Worm (Caenorhabditis elegans) whole organism, L1 larva: ENCODE results near the gene Y71H10B.1.

Experiments
- C04F5.9 ChIP-seq: sonication (generic microtip); optimal IDR thresholded peaks from 2 replicates; lab custom pipeline; 2016; ENCODE audit warnings: missing genetic modification characterization, missing compliant biosample characterization
- C16A3.4 ChIP-seq: fragments of 150-350 bp; optimal IDR thresholded peaks from 2 replicates; lab custom pipeline; 2014; ENCODE audit warnings: missing biosample characterization, missing genetic modification characterization
- F16B12.6 ChIP-seq: fragments of 150-350 bp; optimal IDR thresholded peaks from 2 replicates; lab custom pipeline; 2014; ENCODE audit warnings: missing biosample characterization, missing genetic modification characterization
- aha-1 ChIP-seq: fragments of 150-350 bp; optimal IDR thresholded peaks from 2 replicates; lab custom pipeline; 2014; ENCODE audit warnings: missing biosample characterization, missing genetic modification characterization
- aly-2 ChIP-seq: fragments of 150-350 bp; optimal IDR thresholded peaks from 2 replicates; lab custom pipeline; 2014; ENCODE audit warnings: missing biosample characterization, missing genetic modification characterization
- ama-1 ChIP-seq: fragments of 150-350 bp; optimal IDR thresholded peaks from 2 replicates; lab custom pipeline; 2014
- blmp-1 ChIP-seq: fragments of 150-350 bp; optimal IDR thresholded peaks from 2 replicates; lab custom pipeline; 2014; ENCODE audit warnings: missing biosample characterization, missing genetic modification characterization
- ceh-8 ChIP-seq: fragments of 200-800 bp; sonication (Bioruptor generic); optimal IDR thresholded peaks from 2 replicates; lab custom pipeline; 2018; ENCODE audit warnings: mild to moderate bottlenecking, missing genetic modification characterization, moderate library complexity, missing compliant biosample characterization
- ceh-82 ChIP-seq, 3 experiments: fragments of 150-350 bp in 1 of 3; sonication (generic microtip) in 2 of 3; optimal IDR thresholded peaks; 2 replicates each; lab custom pipeline; 2014 to 2017; ENCODE audit warnings: missing biosample characterization in 3 of 3, missing genetic modification characterization in 3 of 3
- ceh-88 ChIP-seq: fragments of 200-800 bp; sonication (Bioruptor generic); IDR thresholded peaks from 2 replicates; pipeline ENCODE4 v1.3.6; 2022; ENCODE audit warnings: missing genetic modification characterization, missing compliant biosample characterization
- dpl-1 ChIP-seq, 3 experiments: fragments of 150-350 bp in 2 of 3; sonication (generic microtip) in 1 of 3; optimal IDR thresholded peaks; 2 replicates each; lab custom pipeline; 2014 to 2017; ENCODE audit warnings: missing biosample characterization in 3 of 3, missing genetic modification characterization in 3 of 3, missing genetic modification reagents in 3 of 3
- dsc-1 ChIP-seq: sonication (generic microtip); optimal IDR thresholded peaks from 2 replicates; lab custom pipeline; 2016; ENCODE audit warnings: mild to moderate bottlenecking, missing genetic modification characterization, missing compliant biosample characterization
- efl-1 ChIP-seq, 4 experiments: fragments of 150-350 bp; optimal IDR thresholded peaks in 3 of 4; peaks in 1 of 4; 1 replicate in 1 of 4; 2 replicates in 3 of 4; lab custom pipeline; 2014; ENCODE audit warnings: missing biosample characterization in 2 of 4, missing genetic modification characterization in 2 of 4, missing genetic modification reagents in 2 of 4
- elt-2 ChIP-seq: sonication (generic microtip); optimal IDR thresholded peaks from 2 replicates; lab custom pipeline; 2016; ENCODE audit warnings: missing genetic modification characterization, mild to moderate bottlenecking, inconsistent platforms, missing compliant biosample characterization, missing genetic modification reagents
- elt-3 ChIP-seq, 6 experiments: fragments of 150-350 bp in 1 of 6; sonication (generic microtip); optimal IDR thresholded peaks; 2 replicates each; lab custom pipeline; 2017 to 2018; ENCODE audit warnings: missing biosample characterization in 6 of 6, missing genetic modification characterization in 6 of 6, inconsistent platforms in 1 of 6
- ets-5 ChIP-seq: fragments of 200-800 bp; sonication (Bioruptor generic); IDR thresholded peaks from 2 replicates; pipeline ENCODE4 v1.3.6; 2022; ENCODE audit warnings: missing genetic modification characterization, missing compliant biosample characterization
- fkh-10 ChIP-seq: sonication (generic microtip); optimal IDR thresholded peaks from 2 replicates; lab custom pipeline; 2017; ENCODE audit warnings: missing biosample characterization, missing genetic modification reagents, missing genetic modification characterization
- fkh-4 ChIP-seq: sonication (generic microtip); optimal IDR thresholded peaks from 2 replicates; lab custom pipeline; 2016; ENCODE audit warnings: missing compliant biosample characterization, missing genetic modification characterization, borderline replicate concordance
- hpl-2 ChIP-seq: fragments of 150-350 bp; optimal IDR thresholded peaks from 2 replicates; lab custom pipeline; 2014; ENCODE audit warnings: missing biosample characterization, missing genetic modification reagents, missing genetic modification characterization
- irx-1 ChIP-seq: sonication (generic microtip); optimal IDR thresholded peaks from 2 replicates; lab custom pipeline; 2016; ENCODE audit warnings: missing genetic modification characterization, missing compliant biosample characterization
- isw-1 ChIP-seq: fragments of 200-800 bp; sonication (Bioruptor generic); IDR thresholded peaks from 2 replicates; pipeline ENCODE4 v1.3.6; 2022; ENCODE audit warnings: missing genetic modification characterization, missing compliant biosample characterization
- jun-1 ChIP-seq: fragments of 150-350 bp; optimal IDR thresholded peaks from 2 replicates; lab custom pipeline; 2014; ENCODE audit warnings: missing biosample characterization, missing genetic modification reagents, missing genetic modification characterization
- lin-13 ChIP-seq: fragments of 150-350 bp; optimal IDR thresholded peaks from 2 replicates; lab custom pipeline; 2014; ENCODE audit warnings: missing biosample characterization, missing genetic modification reagents, missing genetic modification characterization
- lin-15B ChIP-seq: fragments of 150-350 bp; sonication (generic microtip); optimal IDR thresholded peaks from 3 replicates; lab custom pipeline; 2014; ENCODE audit warnings: missing biosample characterization, missing genetic modification characterization
- lin-35 ChIP-seq, 2 experiments: fragments of 150-350 bp; optimal IDR thresholded peaks; 2 replicates each; lab custom pipeline; 2014; ENCODE audit warnings: missing biosample characterization in 2 of 2, missing genetic modification characterization in 2 of 2, missing genetic modification reagents in 2 of 2
- lin-39 ChIP-seq: fragments of 150-350 bp; optimal IDR thresholded peaks from 2 replicates; lab custom pipeline; 2014; ENCODE audit warnings: missing biosample characterization, missing genetic modification reagents, missing genetic modification characterization
- lir-3 ChIP-seq: sonication (generic microtip); optimal IDR thresholded peaks from 2 replicates; lab custom pipeline; 2016; ENCODE audit warnings: mild to moderate bottlenecking, missing genetic modification characterization, moderate library complexity, missing compliant biosample characterization; ENCODE audit not compliant: poor library complexity
- mab-9 ChIP-seq: fragments of 200-800 bp; sonication (Bioruptor generic); IDR thresholded peaks from 2 replicates; pipeline ENCODE4 v1.3.6; 2022; ENCODE audit warnings: missing genetic modification reagents, missing genetic modification characterization, missing compliant biosample characterization
- mdl-1 ChIP-seq, 2 experiments: fragments of 150-350 bp; optimal IDR thresholded peaks; 2 replicates each; lab custom pipeline; 2014 to 2017; ENCODE audit warnings: missing biosample characterization in 2 of 2, missing genetic modification characterization in 2 of 2, inconsistent platforms in 1 of 2
- mep-1 ChIP-seq: fragments of 150-350 bp; optimal IDR thresholded peaks from 2 replicates; lab custom pipeline; 2014; ENCODE audit warnings: missing biosample characterization, missing genetic modification characterization
- nhr-12 ChIP-seq: sonication (generic microtip); optimal IDR thresholded peaks from 2 replicates; lab custom pipeline; 2017; ENCODE audit warnings: missing biosample characterization, missing genetic modification characterization
- nhr-237 ChIP-seq: fragments of 150-350 bp; optimal IDR thresholded peaks from 2 replicates; lab custom pipeline; 2014; ENCODE audit warnings: missing biosample characterization, missing genetic modification characterization
- nhr-47 ChIP-seq: sonication (generic microtip); optimal IDR thresholded peaks from 2 replicates; lab custom pipeline; 2016; ENCODE audit warnings: mild to moderate bottlenecking, missing genetic modification characterization, moderate library complexity, missing compliant biosample characterization
- nhr-71 ChIP-seq: sonication (generic microtip); optimal IDR thresholded peaks from 2 replicates; lab custom pipeline; 2016; ENCODE audit warnings: mild to moderate bottlenecking, missing genetic modification characterization, moderate library complexity, missing compliant biosample characterization
- nhr-76 ChIP-seq: sonication (generic microtip); optimal IDR thresholded peaks from 2 replicates; lab custom pipeline; 2017; ENCODE audit warnings: missing biosample characterization, missing genetic modification characterization
- nhr-77 ChIP-seq: fragments of 150-350 bp; optimal IDR thresholded peaks from 2 replicates; lab custom pipeline; 2014; ENCODE audit warnings: missing biosample characterization, missing genetic modification characterization
- nhr-84 ChIP-seq: sonication (generic microtip); optimal IDR thresholded peaks from 2 replicates; lab custom pipeline; 2017; ENCODE audit warnings: missing biosample characterization, missing genetic modification characterization
- nhr-85 ChIP-seq: sonication (generic microtip); peaks from one replicate; lab custom pipeline; 2016; ENCODE audit warnings: missing genetic modification characterization, inconsistent platforms, missing compliant biosample characterization
- nhr-90 ChIP-seq: sonication (generic microtip); optimal IDR thresholded peaks from 2 replicates; lab custom pipeline; 2016; ENCODE audit warnings: mild to moderate bottlenecking, missing genetic modification characterization, missing compliant biosample characterization; ENCODE audit not compliant: poor library complexity
- rnt-1 ChIP-seq: sonication (generic microtip); optimal IDR thresholded peaks from 2 replicates; lab custom pipeline; 2016; ENCODE audit warnings: mild to moderate bottlenecking, missing genetic modification characterization, moderate library complexity, missing compliant biosample characterization
- skn-1 ChIP-seq: fragments of 150-350 bp; optimal IDR thresholded peaks from 2 replicates; lab custom pipeline; 2014; ENCODE audit warnings: missing biosample characterization, missing genetic modification characterization
- sptf-1 ChIP-seq: fragments of 150-350 bp; optimal IDR thresholded peaks from 2 replicates; lab custom pipeline; 2014; ENCODE audit warnings: missing biosample characterization, missing genetic modification characterization
- swsn-7 ChIP-seq: sonication (generic microtip); optimal IDR thresholded peaks from 2 replicates; lab custom pipeline; 2016; ENCODE audit warnings: missing genetic modification characterization, missing compliant biosample characterization
- tbx-2 ChIP-seq: sonication (generic microtip); optimal IDR thresholded peaks from 2 replicates; lab custom pipeline; 2016; ENCODE audit warnings: missing genetic modification characterization, missing compliant biosample characterization
- unc-130 ChIP-seq: fragments of 150-350 bp; optimal IDR thresholded peaks from 2 replicates; lab custom pipeline; 2017; ENCODE audit warnings: missing biosample characterization, missing genetic modification characterization, inconsistent platforms
- unc-86 ChIP-seq: sonication (generic microtip); optimal IDR thresholded peaks from 2 replicates; lab custom pipeline; 2016; ENCODE audit warnings: missing genetic modification characterization, missing compliant biosample characterization
- unc-98 ChIP-seq: fragments of 200-800 bp; sonication (Bioruptor generic); IDR thresholded peaks from 2 replicates; pipeline ENCODE4 v1.3.6; 2022; ENCODE audit warnings: missing genetic modification characterization, missing compliant biosample characterization
- vab-15 ChIP-seq: sonication (generic microtip); optimal IDR thresholded peaks from 2 replicates; lab custom pipeline; 2017; ENCODE audit warnings: missing genotype, mild to moderate bottlenecking, missing genetic modification characterization, missing compliant biosample characterization
- xbp-1 ChIP-seq: sonication (generic microtip); optimal IDR thresholded peaks from 2 replicates; lab custom pipeline; 2016; ENCODE audit warnings: missing genetic modification characterization, missing compliant biosample characterization
- zip-4 ChIP-seq: fragments of 200-800 bp; sonication (Bioruptor generic); optimal IDR thresholded peaks from 2 replicates; lab custom pipeline; 2018; ENCODE audit warnings: mild to moderate bottlenecking, missing genetic modification characterization, moderate library complexity, missing compliant biosample characterization

Gene Y71H10B.1

ce11 chrX:2852388-2852908 is 12.4 kb upstream of the Y71H10B.1 start, which contains the start of gene kin-29 (continued):
- TF ChIP-seq mdl-1 (tag; optimal IDR thresholded peaks at IDR 0.05; lab: Kevin White, UChicago), result peak in 1 of 2 experiments; percentile 84
- TF ChIP-seq elt-3 (tag; optimal IDR thresholded peaks at IDR 0.05; lab: Kevin White, UChicago), result peak in 4 of 6 experiments; percentile 4 to 70 (median 39)
- peak; percentile 89 for TF ChIP-seq fkh-10 (GFP tag; lab: Kevin White, UChicago)
- peak; percentile 43 for TF ChIP-seq nhr-237 (tag; lab: Kevin White, UChicago)
- peak; percentile 42 to 90 (median 46) for TF ChIP-seq ceh-82 (tag; optimal IDR thresholded peaks at IDR 0.05; lab: Kevin White, UChicago)
- TF ChIP-seq aha-1 (tag; lab: Kevin White, UChicago), result no peak
- peak; percentile 84 for TF ChIP-seq skn-1 (tag; lab: Kevin White, UChicago)
- peak; percentile 74 for TF ChIP-seq hpl-2 (GFP tag; lab: Kevin White, UChicago)
- TF ChIP-seq nhr-84 (tag; lab: Kevin White, UChicago), result no peak
- peak; percentile 82 for TF ChIP-seq nhr-90
- peak; percentile 93 for TF ChIP-seq nhr-85 (tag; lab: Kevin White, UChicago)
- TF ChIP-seq ceh-88 (GFP tag; lab: Robert Waterston, UW), result peak; percentile 51; the same call in 1 of the 2 replicates
- TF ChIP-seq mep-1, result peak; percentile 78
- TF ChIP-seq mab-9, result 0 out of 2 replicates have a peak, but pooled peaks have one; percentile 50
- peak; percentile 23 for TF ChIP-seq lir-3 (tag; lab: Kevin White, UChicago)
- TF ChIP-seq fkh-4 (tag; lab: Kevin White, UChicago), result no peak
- TF ChIP-seq rnt-1 (tag; lab: Kevin White, UChicago), result peak; percentile 66
- TF ChIP-seq C04F5.9 (tag; lab: Kevin White, UChicago), result peak; percentile 24
- TF ChIP-seq nhr-77 (tag; lab: Kevin White, UChicago), result peak; percentile 88
- peak; percentile 11 for TF ChIP-seq lin-15B (tag; lab: Kevin White, UChicago)
- no peak for TF ChIP-seq aly-2 (tag; lab: Kevin White, UChicago)
- TF ChIP-seq xbp-1 (tag; lab: Kevin White, UChicago), result peak; percentile 77
- TF ChIP-seq swsn-7 (tag; lab: Kevin White, UChicago), result peak; percentile 92
- peak; percentile 70 for TF ChIP-seq elt-2 (tag; lab: Kevin White, UChicago)
- TF ChIP-seq isw-1 (GFP tag; lab: Robert Waterston, UW), result peak; percentile 59
- TF ChIP-seq ceh-8 (GFP tag; lab: Kevin White, UChicago), result peak; percentile 35
- TF ChIP-seq C16A3.4, result peak; percentile 86
- TF ChIP-seq tbx-2 (tag; lab: Kevin White, UChicago), result peak; percentile 90
- no peak for TF ChIP-seq vab-15 (tag; lab: Kevin White, UChicago)
- peak; percentile 86 for TF ChIP-seq unc-86 (tag; lab: Kevin White, UChicago)
- peak; percentile 48 to 79 for TF ChIP-seq lin-35 (GFP tag; optimal IDR thresholded peaks at IDR 0.05; lab: Kevin White, UChicago)
- TF ChIP-seq nhr-47 (tag; lab: Kevin White, UChicago), result peak; percentile 87
- TF ChIP-seq F16B12.6, result no peak
- peak; percentile 82 for TF ChIP-seq blmp-1 (tag; lab: Kevin White, UChicago)
- TF ChIP-seq lin-13, result peak; percentile 76
- TF ChIP-seq irx-1 (tag; lab: Kevin White, UChicago), result peak; percentile 66
- TF ChIP-seq dpl-1 (GFP tag; optimal IDR thresholded peaks at IDR 0.05; lab: Kevin White, UChicago), result peak in 2 of 3 experiments; percentile 33 to 41
- peak; percentile 90 for TF ChIP-seq jun-1
- TF ChIP-seq, all 84 proteins: peak for 53

ce11 chrX:2843508-2843907 is 3.4 kb upstream of the Y71H10B.1 start:
- TF ChIP-seq fkh-10 (GFP tag; lab: Kevin White, UChicago) (no peak), fkh-4 (tag; lab: Kevin White, UChicago) (no peak), mab-9 (no peak), efl-1 (optimal IDR thresholded peaks at IDR 0.05; lab: Kevin White, UChicago) (no peak), efl-1 (GFP tag; optimal IDR thresholded peaks at IDR 0.05 in 1 of 2; lab: Kevin White, UChicago) (peak in 1 of 2 experiments; percentile 12), nhr-12 (no peak), nhr-47 (tag; lab: Kevin White, UChicago) (peak; percentile 1), unc-130 (tag; lab: Kevin White, UChicago) (no peak), lin-39 (no peak), dsc-1 (tag; lab: Kevin White, UChicago) (peak; percentile 10), lin-15B (tag; lab: Kevin White, UChicago) (no peak), mep-1 (no peak), rnt-1 (tag; lab: Kevin White, UChicago) (peak; percentile 16), ets-5 (GFP tag; lab: Robert Waterston, UW) (no peak), swsn-7 (tag; lab: Kevin White, UChicago) (no peak), nhr-76 (tag; lab: Kevin White, UChicago) (no peak), jun-1 (no peak), sptf-1 (tag; lab: Kevin White, UChicago) (no peak), ama-1 (lab: Kevin White, UChicago) (no peak), unc-98 (no peak), nhr-71 (peak; percentile 14), ceh-8 (GFP tag; lab: Kevin White, UChicago) (no peak), zip-4 (no peak)
